Worm (Caenorhabditis elegans) whole organism, mixed stage, embryonic: Measurements from ENCODE around the gene srt-8.

Source experiments
- bed-3 ChIP-seq: fragments of 200-800 bp; sonication (Bioruptor generic); optimal IDR thresholded peaks from 3 replicates; lab custom pipeline; 2018; ENCODE audit warnings: mild to moderate bottlenecking, missing genetic modification characterization, moderate library complexity, missing compliant biosample characterization
- blmp-1 ChIP-seq: fragments of 150-350 bp; optimal IDR thresholded peaks from 2 replicates; lab custom pipeline; 2014; ENCODE audit warnings: missing biosample characterization, missing genetic modification characterization
- ceh-39 ChIP-seq: fragments of 150-350 bp; optimal IDR thresholded peaks from 2 replicates; lab custom pipeline; 2014; ENCODE audit warnings: missing biosample characterization, missing genetic modification characterization
- ceh-43 ChIP-seq: fragments of 200-800 bp; sonication (Bioruptor generic); optimal IDR thresholded peaks from 2 replicates; lab custom pipeline; 2018; ENCODE audit warnings: mild to moderate bottlenecking, missing genetic modification characterization, moderate library complexity, missing compliant biosample characterization
- ceh-83 ChIP-seq: fragments of 200-800 bp; sonication (Bioruptor generic); optimal IDR thresholded peaks from 2 replicates; lab custom pipeline; 2018; ENCODE audit warnings: mild to moderate bottlenecking, missing genetic modification characterization, missing compliant biosample characterization
- ces-1 ChIP-seq: fragments of 150-350 bp; optimal IDR thresholded peaks from 2 replicates; lab custom pipeline; 2014; ENCODE audit warnings: missing biosample characterization, missing genetic modification reagents, missing genetic modification characterization
- cnd-1 ChIP-seq: fragments of 200-800 bp; sonication (Bioruptor generic); optimal IDR thresholded peaks from 2 replicates; lab custom pipeline; 2018; ENCODE audit warnings: mild to moderate bottlenecking, missing genetic modification characterization, missing compliant biosample characterization
- drap-1 ChIP-seq: fragments of 200-800 bp; sonication (Bioruptor generic); optimal IDR thresholded peaks from 3 replicates; lab custom pipeline; 2018; ENCODE audit warnings: mild to moderate bottlenecking, missing genetic modification characterization, missing compliant biosample characterization
- elt-1 ChIP-seq: sonication (generic microtip); optimal IDR thresholded peaks from 2 replicates; lab custom pipeline; 2017; ENCODE audit warnings: missing genetic modification characterization, mild to moderate bottlenecking, missing compliant biosample characterization, antibody characterized with exemption, moderate library complexity, borderline replicate concordance; ENCODE audit not compliant: insufficient read depth
- elt-3 ChIP-seq: fragments of 150-350 bp; optimal IDR thresholded peaks from 2 replicates; lab custom pipeline; 2014; ENCODE audit warnings: missing biosample characterization, missing genetic modification characterization
- flh-1 ChIP-seq: fragments of 200-800 bp; sonication (Bioruptor generic); optimal IDR thresholded peaks from 2 replicates; lab custom pipeline; 2018; ENCODE audit warnings: mild to moderate bottlenecking, missing genetic modification characterization, moderate library complexity, missing compliant biosample characterization
- ham-2 ChIP-seq: fragments of 200-800 bp; sonication (Bioruptor generic); optimal IDR thresholded peaks from 2 replicates; lab custom pipeline; 2018; ENCODE audit warnings: mild to moderate bottlenecking, missing genetic modification characterization, missing compliant biosample characterization
- hlh-1 ChIP-seq: fragments of 150-350 bp; optimal IDR thresholded peaks from 2 replicates; lab custom pipeline; 2014; ENCODE audit warnings: missing biosample characterization, missing genetic modification reagents, missing genetic modification characterization
- lin-13 ChIP-seq: fragments of 150-350 bp; optimal IDR thresholded peaks from 2 replicates; lab custom pipeline; 2014; ENCODE audit warnings: missing biosample characterization, missing genetic modification characterization
- lin-32 ChIP-seq: fragments of 200-800 bp; sonication (Bioruptor generic); optimal IDR thresholded peaks from 2 replicates; lab custom pipeline; 2018; ENCODE audit warnings: mild to moderate bottlenecking, missing genetic modification characterization, missing compliant biosample characterization
- lsy-2 ChIP-seq: fragments of 150-350 bp; optimal IDR thresholded peaks from 2 replicates; lab custom pipeline; 2014; ENCODE audit warnings: missing biosample characterization, missing genetic modification characterization
- mab-5 ChIP-seq: fragments of 150-350 bp; optimal IDR thresholded peaks from 2 replicates; lab custom pipeline; 2014; ENCODE audit warnings: missing biosample characterization, missing genetic modification characterization
- mep-1 ChIP-seq: fragments of 150-350 bp; optimal IDR thresholded peaks from 2 replicates; lab custom pipeline; 2017; ENCODE audit warnings: missing biosample characterization, missing genetic modification reagents, missing genetic modification characterization, inconsistent platforms
- mls-2 ChIP-seq: sonication (generic microtip); optimal IDR thresholded peaks from 2 replicates; lab custom pipeline; 2016; ENCODE audit warnings: mild to moderate bottlenecking, missing genetic modification characterization, moderate library complexity, missing compliant biosample characterization
- nhr-12 ChIP-seq: fragments of 150-350 bp; optimal IDR thresholded peaks from 2 replicates; lab custom pipeline; 2014; ENCODE audit warnings: missing biosample characterization, missing genetic modification characterization
- nhr-237 ChIP-seq: fragments of 150-350 bp; optimal IDR thresholded peaks from 2 replicates; lab custom pipeline; 2014; ENCODE audit warnings: missing biosample characterization, missing genetic modification characterization
- nhr-76 ChIP-seq: sonication (generic microtip); optimal IDR thresholded peaks from 2 replicates; lab custom pipeline; 2017; ENCODE audit warnings: missing biosample characterization, missing genetic modification characterization
- pha-4 ChIP-seq: fragments of 150-350 bp; optimal IDR thresholded peaks from 2 replicates; lab custom pipeline; 2018; ENCODE audit warnings: missing biosample characterization, missing genetic modification reagents, missing genetic modification characterization
- snpc-4 ChIP-seq: fragments of 150-350 bp; optimal IDR thresholded peaks from 2 replicates; lab custom pipeline; 2014; ENCODE audit warnings: missing biosample characterization, missing genetic modification characterization
- sptf-1 ChIP-seq: sonication (generic microtip); optimal IDR thresholded peaks from 2 replicates; lab custom pipeline; 2017; ENCODE audit warnings: mild to moderate bottlenecking, missing genetic modification characterization, moderate library complexity, missing compliant biosample characterization
- tbx-8 ChIP-seq: fragments of 200-800 bp; sonication (Bioruptor generic); optimal IDR thresholded peaks from 2 replicates; lab custom pipeline; 2018; ENCODE audit warnings: mild to moderate bottlenecking, missing genetic modification characterization, moderate library complexity, missing compliant biosample characterization
- unc-120 ChIP-seq: sonication (generic microtip); optimal IDR thresholded peaks from 2 replicates; lab custom pipeline; 2017; ENCODE audit warnings: missing genetic modification characterization, missing compliant biosample characterization; ENCODE audit not compliant: poor library complexity, severe bottlenecking
- unc-39 ChIP-seq: fragments of 150-350 bp; optimal IDR thresholded peaks from 2 replicates; lab custom pipeline; 2014; ENCODE audit warnings: missing biosample characterization, missing genetic modification characterization
- unc-62 ChIP-seq: fragments of 150-350 bp; optimal IDR thresholded peaks from 2 replicates; lab custom pipeline; 2014; ENCODE audit warnings: missing biosample characterization, missing genetic modification reagents, missing genetic modification characterization
- zip-8 ChIP-seq: fragments of 150-350 bp; optimal IDR thresholded peaks from 2 replicates; lab custom pipeline; 2014; ENCODE audit warnings: missing biosample characterization, missing genetic modification characterization

Gene srt-8

DNA sequence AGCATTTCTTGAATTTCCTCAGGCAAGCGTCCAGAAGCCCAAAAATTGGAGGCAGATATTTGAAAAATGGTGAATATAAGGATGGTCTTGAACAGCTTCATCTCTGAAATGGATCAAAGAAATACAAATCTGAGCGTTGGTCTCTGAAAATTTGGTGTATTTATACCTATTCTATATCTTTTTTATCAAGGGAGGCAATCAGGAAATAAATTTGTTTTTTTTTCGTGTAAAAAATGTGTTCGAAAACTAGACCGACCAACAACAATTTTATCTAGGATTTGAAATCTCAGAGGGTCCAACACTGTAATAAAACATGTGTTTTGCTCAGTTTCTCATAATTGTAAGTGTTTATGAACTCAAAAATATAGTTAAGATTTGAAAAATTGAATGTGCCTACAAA lies 35.4 kb downstream of the srt-8 start, which contains the start of gene srt-56:
Gene srt-56, minus strand, starts transcription at position 101 of the 400 bp plus-strand sequence.
- TF ChIP-seq unc-62 (no peak), ceh-39 (no peak), elt-1 (tag; lab: Kevin White, UChicago) (no peak), snpc-4 (tag; lab: Kevin White, UChicago) (no peak), lin-32 (GFP tag; lab: Kevin White, UChicago) (no peak), mep-1 (tag; lab: Kevin White, UChicago) (no peak), drap-1 (GFP tag; lab: Kevin White, UChicago) (no peak), pha-4 (tag; lab: Kevin White, UChicago) (no peak), mls-2 (no peak), mab-5 (tag; lab: Kevin White, UChicago) (no peak), flh-1 (GFP tag; lab: Kevin White, UChicago) (no peak), ceh-43 (GFP tag; lab: Kevin White, UChicago) (no peak), lsy-2 (tag; lab: Kevin White, UChicago) (no peak), ham-2 (GFP tag; lab: Kevin White, UChicago) (no peak)

DNA sequence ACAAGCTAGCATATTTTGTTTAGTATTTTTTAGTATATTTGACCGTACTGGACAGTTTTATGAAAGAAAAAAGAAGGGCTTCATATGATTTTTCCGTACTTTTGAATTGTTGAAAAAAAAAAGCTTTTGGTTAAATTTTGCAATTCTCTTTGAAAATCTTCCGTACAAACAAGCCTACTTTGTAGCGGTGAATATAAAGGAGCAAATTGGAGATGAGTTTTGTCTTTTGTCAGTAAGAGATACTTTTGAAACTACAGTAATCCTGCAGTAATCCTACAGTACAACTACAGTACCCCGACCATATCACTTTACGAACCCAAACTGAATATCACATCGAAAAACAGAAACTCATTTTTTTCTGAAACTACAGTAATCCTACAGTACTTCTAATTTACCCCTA lies 36.0 kb downstream of the srt-8 start:
- TF ChIP-seq lin-13 (tag; lab: Kevin White, UChicago): no peak
- no peak for TF ChIP-seq mls-2
- no peak for TF ChIP-seq lsy-2 (tag; lab: Kevin White, UChicago)
- TF ChIP-seq sptf-1 (tag; lab: Kevin White, UChicago): no peak
- no peak for TF ChIP-seq elt-3 (tag; lab: Kevin White, UChicago)
- no peak for TF ChIP-seq mab-5 (tag; lab: Kevin White, UChicago)
- TF ChIP-seq nhr-76: no peak
- TF ChIP-seq elt-1 (tag; lab: Kevin White, UChicago): no peak
- no peak for TF ChIP-seq hlh-1 (tag; lab: Kevin White, UChicago)
- TF ChIP-seq ceh-83 (GFP tag; lab: Kevin White, UChicago): no peak
- no peak for TF ChIP-seq ces-1 (GFP tag; lab: Kevin White, UChicago)
- no peak for TF ChIP-seq zip-8
- TF ChIP-seq tbx-8 (GFP tag; lab: Kevin White, UChicago): no peak
- no peak for TF ChIP-seq nhr-237 (tag; lab: Kevin White, UChicago)
- TF ChIP-seq ham-2 (GFP tag; lab: Kevin White, UChicago): no peak
- no peak for TF ChIP-seq bed-3 (GFP tag; lab: Kevin White, UChicago)
- no peak for TF ChIP-seq unc-62
- TF ChIP-seq blmp-1: no peak

DNA sequence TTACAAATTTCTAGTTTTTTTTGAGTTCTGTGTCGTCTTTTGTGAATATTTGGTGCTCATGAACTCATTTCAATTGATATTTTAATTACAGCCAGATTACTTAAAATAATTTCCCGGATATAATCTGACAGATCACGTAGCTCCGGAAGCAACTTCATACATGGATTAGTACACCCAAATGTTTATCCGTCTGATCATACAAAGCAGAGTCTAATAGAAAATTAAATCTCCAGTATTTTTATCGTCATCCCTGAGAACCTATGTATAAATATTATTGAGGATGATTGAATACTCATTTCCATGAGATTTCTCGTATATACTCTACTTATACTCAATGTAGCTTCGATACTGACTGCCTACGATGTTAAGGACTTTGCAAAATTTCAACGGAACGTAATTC lies 38.6 kb downstream of the srt-8 start, which contains the start of gene Y73C8C.12:
Gene Y73C8C.12, plus strand, starts transcription at position 301 of the 400 bp plus-strand sequence.
- TF ChIP-seq sptf-1 (tag; lab: Kevin White, UChicago) (no peak), ham-2 (GFP tag; lab: Kevin White, UChicago) (no peak), elt-3 (tag; lab: Kevin White, UChicago) (no peak), drap-1 (GFP tag; lab: Kevin White, UChicago) (no peak), tbx-8 (GFP tag; lab: Kevin White, UChicago) (no peak), pha-4 (tag; lab: Kevin White, UChicago) (no peak), elt-1 (tag; lab: Kevin White, UChicago) (no peak), flh-1 (GFP tag; lab: Kevin White, UChicago) (no peak), unc-39 (no peak), ceh-39 (no peak), blmp-1 (no peak)
- TF ChIP-seq, all 35 proteins: peak for 0

- TF ChIP-seq drap-1 (GFP tag; lab: Kevin White, UChicago): no peak
- no peak for TF ChIP-seq nhr-237 (tag; lab: Kevin White, UChicago)
- TF ChIP-seq ces-1 (GFP tag; lab: Kevin White, UChicago): no peak
- TF ChIP-seq elt-1 (tag; lab: Kevin White, UChicago): no peak
- no peak for TF ChIP-seq lin-32 (GFP tag; lab: Kevin White, UChicago)
- no peak for TF ChIP-seq ham-2 (GFP tag; lab: Kevin White, UChicago)
- no peak for TF ChIP-seq unc-120 (tag; lab: Kevin White, UChicago)
- TF ChIP-seq nhr-12 (tag; lab: Kevin White, UChicago): no peak
- TF ChIP-seq mab-5 (tag; lab: Kevin White, UChicago): no peak
- no peak for TF ChIP-seq ceh-39
- TF ChIP-seq unc-62: no peak
- TF ChIP-seq cnd-1 (tag; lab: Kevin White, UChicago): no peak
- TF ChIP-seq lin-13 (tag; lab: Kevin White, UChicago): no peak
Observed at ce11 chrV:3127670-3128069, 41.3 kb downstream of the srt-8 start, which contains the start of gene Y73C8C.10. Gene Y73C8C.10 (minus strand): TSS chrV:3127770.
